Worm (Caenorhabditis elegans) whole organism, young adult: Measurements from ENCODE around the gene F08F3.6.

ENCODE experiments used
- B0336.3 ChIP-seq: fragments of 200-800 bp; sonication (Bioruptor generic); IDR thresholded peaks from 2 replicates; pipeline ENCODE4 v1.3.6; 2022; ENCODE audit warnings: missing genetic modification characterization, missing compliant biosample characterization
- C06A6.2 ChIP-seq: fragments of 200-800 bp; sonication (Bioruptor generic); conservative IDR thresholded peaks from 2 replicates; pipeline ENCODE4 v1.3.6; 2022; ENCODE audit warnings: missing genetic modification characterization, missing compliant biosample characterization
- F33H1.4 ChIP-seq: fragments of 200-800 bp; sonication (Bioruptor generic); IDR thresholded peaks from 2 replicates; pipeline ENCODE4 v1.3.6; 2022; ENCODE audit warnings: missing genetic modification reagents, missing genetic modification characterization, missing compliant biosample characterization
- F57A8.1 ChIP-seq: fragments of 200-800 bp; sonication (Bioruptor generic); optimal IDR thresholded peaks from 2 replicates; lab custom pipeline; 2018; ENCODE audit warnings: mild to moderate bottlenecking, missing genetic modification characterization, moderate library complexity, missing compliant biosample characterization
- K11D2.4 ChIP-seq: fragments of 200-800 bp; sonication (Bioruptor generic); IDR thresholded peaks from 2 replicates; pipeline ENCODE4 v1.3.6; 2022; ENCODE audit warnings: missing genetic modification reagents, missing genetic modification characterization, missing compliant biosample characterization
- K12H6.12 ChIP-seq: fragments of 200-800 bp; sonication (Bioruptor generic); optimal IDR thresholded peaks from 2 replicates; lab custom pipeline; 2018; ENCODE audit warnings: mild to moderate bottlenecking, missing genetic modification characterization, missing compliant biosample characterization
- Y53G8AR.9 ChIP-seq: fragments of 200-800 bp; sonication (Bioruptor generic); conservative IDR thresholded peaks from 2 replicates; pipeline ENCODE4 v1.3.6; 2022; ENCODE audit warnings: missing genetic modification reagents, missing genetic modification characterization, missing compliant biosample characterization
- Y56A3A.18 ChIP-seq: fragments of 200-800 bp; sonication (Bioruptor generic); IDR thresholded peaks from 2 replicates; pipeline ENCODE4 v1.3.6; 2022; ENCODE audit warnings: missing genetic modification reagents, missing genetic modification characterization, missing compliant biosample characterization
- Y67H2A.10 ChIP-seq: fragments of 200-800 bp; sonication (Bioruptor generic); conservative IDR thresholded peaks from 2 replicates; pipeline ENCODE4 v1.3.6; 2022; ENCODE audit warnings: missing genetic modification reagents, missing genetic modification characterization, missing compliant biosample characterization
- atf-7 ChIP-seq: sonication (generic microtip); optimal IDR thresholded peaks from 2 replicates; lab custom pipeline; 2017; ENCODE audit warnings: mild to moderate bottlenecking, missing genetic modification characterization, missing compliant biosample characterization
- cebp-1 ChIP-seq, 2 experiments: fragments of 200-800 bp in 1 of 2; sonication (Bioruptor generic) in 1 of 2; sonication (generic microtip) in 1 of 2; IDR thresholded peaks in 1 of 2; optimal IDR thresholded peaks in 1 of 2; 2 replicates each; pipeline versions ENCODE4 v1.3.6 to Lab custom; 2017 to 2022; ENCODE audit warnings: missing compliant biosample characterization in 2 of 2, missing genetic modification characterization in 2 of 2, mild to moderate bottlenecking in 1 of 2, missing genetic modification reagents in 1 of 2, moderate library complexity in 1 of 2
- ceh-27 ChIP-seq: fragments of 200-800 bp; sonication (Bioruptor generic); optimal IDR thresholded peaks from 2 replicates; lab custom pipeline; 2018; ENCODE audit warnings: mild to moderate bottlenecking, missing genetic modification characterization, moderate library complexity, missing compliant biosample characterization
- ceh-79 ChIP-seq: sonication (generic microtip); optimal IDR thresholded peaks from 2 replicates; lab custom pipeline; 2017; ENCODE audit warnings: mild to moderate bottlenecking, missing genetic modification characterization, missing compliant biosample characterization
- chd-7 ChIP-seq: sonication (generic microtip); optimal IDR thresholded peaks from 2 replicates; lab custom pipeline; 2016; ENCODE audit warnings: mild to moderate bottlenecking, missing genetic modification characterization, moderate library complexity, missing compliant biosample characterization
- dpff-1 ChIP-seq: sonication (generic microtip); optimal IDR thresholded peaks from 2 replicates; lab custom pipeline; 2017; ENCODE audit warnings: mild to moderate bottlenecking, missing genetic modification characterization, missing compliant biosample characterization
- egl-44 ChIP-seq: fragments of 200-800 bp; sonication (Bioruptor generic); IDR thresholded peaks from 2 replicates; pipeline ENCODE4 v1.3.6; 2022; ENCODE audit warnings: missing genetic modification reagents, missing genetic modification characterization, missing compliant biosample characterization
- egrh-3 ChIP-seq: fragments of 200-800 bp; sonication (Bioruptor generic); IDR thresholded peaks from 2 replicates; pipeline ENCODE4 v1.3.6; 2022; ENCODE audit warnings: missing genetic modification reagents, missing genetic modification characterization, missing compliant biosample characterization
- hlh-12 ChIP-seq: sonication (generic microtip); optimal IDR thresholded peaks from 2 replicates; lab custom pipeline; 2016; ENCODE audit warnings: missing genetic modification characterization, missing compliant biosample characterization
- lin-26 ChIP-seq: fragments of 200-800 bp; sonication (Bioruptor generic); IDR thresholded peaks from 2 replicates; pipeline ENCODE4 v1.3.6; 2022; ENCODE audit warnings: missing genetic modification reagents, missing genetic modification characterization, missing compliant biosample characterization
- lin-35 ChIP-seq, 3 experiments: fragments of 150-350 bp in 2 of 3; sonication (generic microtip) in 1 of 3; optimal IDR thresholded peaks; 2 replicates each; lab custom pipeline; 2014 to 2018; ENCODE audit warnings: missing biosample characterization in 3 of 3, missing genetic modification characterization in 3 of 3, missing genetic modification reagents in 3 of 3
- lin-40 ChIP-seq: sonication (generic microtip); optimal IDR thresholded peaks from 2 replicates; lab custom pipeline; 2016; ENCODE audit warnings: missing genetic modification characterization, mild to moderate bottlenecking, missing compliant biosample characterization, missing genotype, missing genetic modification reagents
- lsy-27 ChIP-seq: sonication (generic microtip); optimal IDR thresholded peaks from 2 replicates; lab custom pipeline; 2017; ENCODE audit warnings: missing genetic modification characterization, mild to moderate bottlenecking, missing compliant biosample characterization, antibody characterized with exemption, missing genotype, borderline replicate concordance; ENCODE audit not compliant: insufficient read depth
- madf-3 ChIP-seq: fragments of 200-800 bp; sonication (Bioruptor generic); IDR thresholded peaks from 2 replicates; pipeline ENCODE4 v1.3.6; 2022; ENCODE audit warnings: missing genetic modification reagents, missing genetic modification characterization, missing compliant biosample characterization
- mcd-1 ChIP-seq: fragments of 200-800 bp; sonication (Bioruptor generic); IDR thresholded peaks from 2 replicates; pipeline ENCODE4 v1.3.6; 2022; ENCODE audit warnings: missing genetic modification reagents, missing genetic modification characterization, missing compliant biosample characterization
- nfyb-1 ChIP-seq: fragments of 200-800 bp; sonication (Bioruptor generic); IDR thresholded peaks from 2 replicates; pipeline ENCODE4 v1.3.6; 2022; ENCODE audit warnings: missing genetic modification reagents, missing genetic modification characterization, missing compliant biosample characterization
- nhr-120 ChIP-seq: fragments of 200-800 bp; sonication (Bioruptor generic); IDR thresholded peaks from 2 replicates; pipeline ENCODE4 v1.3.6; 2022; ENCODE audit warnings: missing genetic modification characterization, missing compliant biosample characterization
- nhr-27 ChIP-seq: fragments of 200-800 bp; sonication (Bioruptor generic); optimal IDR thresholded peaks from 2 replicates; lab custom pipeline; 2018; ENCODE audit warnings: mild to moderate bottlenecking, missing genetic modification characterization, moderate library complexity, missing compliant biosample characterization
- repo-1 ChIP-seq: sonication (generic microtip); optimal IDR thresholded peaks from 2 replicates; lab custom pipeline; 2017; ENCODE audit warnings: mild to moderate bottlenecking, missing genetic modification characterization, missing compliant biosample characterization
- snpc-1.3 ChIP-seq: sonication (generic microtip); optimal IDR thresholded peaks from 2 replicates; lab custom pipeline; 2017; ENCODE audit warnings: missing genetic modification characterization, mild to moderate bottlenecking, missing compliant biosample characterization, antibody characterized with exemption, moderate library complexity, missing genotype, missing genetic modification reagents; ENCODE audit not compliant: insufficient read depth
- snpc-4 ChIP-seq, 5 experiments: fragments of 150-350 bp in 1 of 5; sonication (generic microtip) in 4 of 5; optimal IDR thresholded peaks; 2 replicates each; lab custom pipeline; 2014 to 2018; ENCODE audit warnings: missing genetic modification characterization in 5 of 5, missing biosample characterization in 3 of 5, antibody characterized with exemption in 2 of 5, mild to moderate bottlenecking in 2 of 5, missing compliant biosample characterization in 2 of 5, missing genotype in 2 of 5, moderate library complexity in 2 of 5, missing genetic modification reagents in 1 of 5
- somi-1 ChIP-seq: fragments of 200-800 bp; sonication (Bioruptor generic); optimal IDR thresholded peaks from 2 replicates; lab custom pipeline; 2018; ENCODE audit warnings: mild to moderate bottlenecking, missing genetic modification characterization, missing compliant biosample characterization
- tbx-9 ChIP-seq: sonication (generic microtip); optimal IDR thresholded peaks from 2 replicates; lab custom pipeline; 2016; ENCODE audit warnings: borderline replicate concordance, missing genetic modification characterization, inconsistent platforms, missing compliant biosample characterization
- zfh-2 ChIP-seq: fragments of 200-800 bp; sonication (Bioruptor generic); conservative IDR thresholded peaks from 2 replicates; pipeline ENCODE4 v1.3.6; 2022; ENCODE audit warnings: missing genetic modification reagents, missing genetic modification characterization, missing compliant biosample characterization
- ztf-26 ChIP-seq: sonication (generic microtip); optimal IDR thresholded peaks from 2 replicates; lab custom pipeline; 2017; ENCODE audit warnings: missing genetic modification characterization, missing compliant biosample characterization
- ztf-6 ChIP-seq: fragments of 200-800 bp; sonication (Bioruptor generic); IDR thresholded peaks from 2 replicates; pipeline ENCODE4 v1.3.6; 2022; ENCODE audit warnings: missing genetic modification reagents, missing genetic modification characterization, missing compliant biosample characterization

Gene F08F3.6

ce11 chrV:5410679-5411078 lies 9.2 kb downstream of the F08F3.6 start, which contains the start of gene F08F3.4:
F08F3.4 (plus strand) TSS chrV:5410955.
- TF ChIP-seq K11D2.4 (GFP tag; lab: Robert Waterston, UW) (0 out of 2 replicates have a peak, but pooled peaks have one; percentile 37), tbx-9 (tag; lab: Kevin White, UChicago) (no peak), snpc-4 (GFP tag; optimal IDR thresholded peaks at IDR 0.05; lab: Kevin White, UChicago) (no peak), snpc-4 (tag; optimal IDR thresholded peaks at IDR 0.05; lab: Kevin White, UChicago) (no peak), C06A6.2 (GFP tag; lab: Robert Waterston, UW) (peak; percentile 51; the same call in 1 of the 2 replicates), atf-7 (tag; lab: Kevin White, UChicago) (peak; percentile 5), ztf-26 (tag; lab: Kevin White, UChicago) (peak; percentile 93), lin-40 (tag; lab: Kevin White, UChicago) (peak; percentile 25), repo-1 (tag; lab: Kevin White, UChicago) (no peak), lsy-27 (tag; lab: Kevin White, UChicago) (no peak), nfyb-1 (GFP tag; lab: Robert Waterston, UW) (peak; percentile 46; the same call in 1 of the 2 replicates), nhr-120 (GFP tag; lab: Robert Waterston, UW) (no peak), Y67H2A.10 (GFP tag; lab: Robert Waterston, UW) (no peak), egl-44 (GFP tag; lab: Robert Waterston, UW) (no peak), somi-1 (GFP tag; lab: Kevin White, UChicago) (peak; percentile 91), zfh-2 (no peak), madf-3 (GFP tag; lab: Robert Waterston, UW) (no peak), nhr-27 (tag; lab: Kevin White, UChicago) (no peak), ceh-79 (no peak), Y56A3A.18 (GFP tag; lab: Robert Waterston, UW) (no peak), F33H1.4 (GFP tag; lab: Robert Waterston, UW) (no peak), lin-35 (GFP tag; optimal IDR thresholded peaks at IDR 0.05; lab: Kevin White, UChicago) (no peak), cebp-1 (GFP tag; IDR thresholded peaks at IDR 0.05; lab: Robert Waterston, UW) (no peak), cebp-1 (tag; optimal IDR thresholded peaks at IDR 0.05; lab: Kevin White, UChicago) (peak; percentile 35), chd-7 (tag; lab: Kevin White, UChicago) (peak; percentile 17), ceh-27 (GFP tag; lab: Kevin White, UChicago) (no peak), dpff-1 (tag; lab: Kevin White, UChicago) (no peak), mcd-1 (GFP tag; lab: Robert Waterston, UW) (no peak), egrh-3 (GFP tag; lab: Robert Waterston, UW) (no peak), B0336.3 (GFP tag; lab: Robert Waterston, UW) (0 out of 2 replicates have a peak, but pooled peaks have one; percentile 20), snpc-1.3 (tag; lab: Kevin White, UChicago) (no peak), ztf-6 (no peak), F57A8.1 (GFP tag; lab: Kevin White, UChicago) (no peak), lin-26 (peak; percentile 55; the same call in 1 of the 2 replicates), hlh-12 (tag; lab: Kevin White, UChicago) (no peak)
- TF ChIP-seq, all 124 proteins: peak for 11

ce11 chrV:5408921-5409320 lies 10.9 kb downstream of the F08F3.6 start:
- no peak for TF ChIP-seq Y53G8AR.9 (GFP tag; lab: Robert Waterston, UW)
- peak; percentile 10 for TF ChIP-seq K12H6.12 (tag; lab: Kevin White, UChicago)
